Fruit fly (Drosophila melanogaster) S2 (cell line): ENCODE data around the gene EMC5.

ENCODE experiments used
- CG8478 ChIP-seq: fragments of >200 bp; optimal IDR thresholded peaks from 2 replicates; lab custom pipeline; 2018
- CTCF ChIP-seq, 2 experiments: fragments of >200 bp; optimal IDR thresholded peaks; 2 replicates each; lab custom pipeline; 2018

DNA sequence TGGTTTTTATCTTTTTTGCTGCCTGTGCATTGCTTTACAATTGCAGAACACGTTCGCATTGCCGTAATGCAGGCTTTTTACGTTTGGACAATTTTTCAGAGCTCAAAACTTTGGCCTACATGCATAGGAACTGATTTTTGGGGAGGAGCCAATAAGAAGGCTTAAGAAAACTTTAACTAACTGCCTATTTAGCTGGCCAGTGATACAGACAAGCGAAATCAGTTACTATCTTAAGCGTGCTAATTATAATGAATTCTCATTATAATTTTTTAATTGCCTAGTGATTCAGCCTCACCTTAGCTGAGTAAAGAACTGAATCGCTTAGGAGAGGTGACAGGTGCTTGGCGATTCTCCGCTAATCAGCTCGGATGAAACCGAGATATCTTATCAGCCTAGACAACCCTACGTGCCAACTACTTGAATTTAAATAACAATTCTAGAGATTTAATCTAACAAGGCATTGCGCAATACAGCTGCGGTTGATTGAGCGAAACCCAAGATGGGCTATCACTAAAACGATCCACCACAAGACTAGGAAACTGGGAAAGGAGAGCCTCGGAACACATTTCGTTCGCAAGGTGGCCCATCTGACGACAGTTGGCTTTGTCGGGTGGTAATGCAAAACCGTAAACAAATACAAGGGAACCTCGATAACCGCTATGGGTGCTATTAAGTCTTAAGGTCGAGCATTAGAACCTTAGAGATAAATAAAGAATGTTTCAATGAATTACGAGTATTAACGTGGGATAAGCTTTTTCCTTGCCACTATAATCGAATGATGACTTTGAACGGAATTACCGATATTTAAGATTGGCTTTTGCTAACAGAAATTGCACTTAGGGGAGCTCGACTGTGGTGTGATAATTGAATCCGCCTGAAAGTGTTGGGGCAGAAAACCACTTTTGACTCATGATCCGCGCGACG lies 2.0 kb upstream of the EMC5 start:
- TF ChIP-seq CG8478 (lab: Kevin White, UChicago) = no peak
- no peak for TF ChIP-seq CTCF (optimal IDR thresholded peaks at IDR 0.05; lab: Kevin White, UChicago)
